Fruit fly (Drosophila melanogaster) whole organism, pupa: ENCODE results near the gene Snm1.

Experiments used
- CG10348 ChIP-seq: fragments of 200-800 bp; sonication (Bioruptor generic); IDR thresholded peaks from 2 replicates; pipeline ENCODE4 v1.3.6; 2022; ENCODE audit warnings: missing biosample characterization, missing genetic modification characterization
- CG13204 ChIP-seq: fragments of 200-800 bp; sonication (Bioruptor generic); optimal IDR thresholded peaks from 2 replicates; lab custom pipeline; 2018; ENCODE audit warnings: missing biosample characterization, mild to moderate bottlenecking, missing genetic modification characterization, moderate library complexity
- CG17806 ChIP-seq: fragments of 200-800 bp; sonication (Bioruptor generic); optimal IDR thresholded peaks from 2 replicates; lab custom pipeline; 2018; ENCODE audit warnings: missing biosample characterization, mild to moderate bottlenecking, missing genetic modification characterization, moderate library complexity
- CG32121 ChIP-seq: fragments of 200-800 bp; sonication (Bioruptor generic); IDR thresholded peaks from 2 replicates; pipeline ENCODE4 v1.3.6; 2022; ENCODE audit warnings: missing biosample characterization, missing genetic modification characterization
- CG34367 ChIP-seq: fragments of 200-800 bp; sonication (Bioruptor generic); optimal IDR thresholded peaks from 2 replicates; lab custom pipeline; 2018; ENCODE audit warnings: missing biosample characterization, mild to moderate bottlenecking, missing genetic modification characterization
- CG8159 ChIP-seq: fragments of 200-800 bp; sonication (Bioruptor generic); optimal IDR thresholded peaks from 3 replicates; lab custom pipeline; 2018; ENCODE audit warnings: missing biosample characterization, mild to moderate bottlenecking, missing genetic modification characterization, moderate library complexity
- D1 ChIP-seq: fragments of 200-800 bp; sonication (Bioruptor generic); optimal IDR thresholded peaks from 2 replicates; lab custom pipeline; 2018; ENCODE audit warnings: missing biosample characterization, mild to moderate bottlenecking, missing genetic modification characterization, moderate library complexity
- EcR ChIP-seq: fragments of 200-800 bp; sonication (Bioruptor generic); optimal IDR thresholded peaks from 3 replicates; lab custom pipeline; 2019; ENCODE audit warnings: missing biosample characterization, missing genetic modification characterization, mild to moderate bottlenecking, moderate library complexity, missing genetic modification reagents
- Ets98B ChIP-seq: fragments of 200-800 bp; sonication (Bioruptor generic); IDR thresholded peaks from 2 replicates; pipeline ENCODE4 v1.3.6; 2022; ENCODE audit warnings: missing biosample characterization, missing genetic modification characterization
- rn ChIP-seq: fragments of 200-800 bp; sonication (Bioruptor generic); IDR thresholded peaks from 2 replicates; pipeline ENCODE4 v1.3.6; 2022; ENCODE audit warnings: missing biosample characterization, missing genetic modification characterization

DNA sequence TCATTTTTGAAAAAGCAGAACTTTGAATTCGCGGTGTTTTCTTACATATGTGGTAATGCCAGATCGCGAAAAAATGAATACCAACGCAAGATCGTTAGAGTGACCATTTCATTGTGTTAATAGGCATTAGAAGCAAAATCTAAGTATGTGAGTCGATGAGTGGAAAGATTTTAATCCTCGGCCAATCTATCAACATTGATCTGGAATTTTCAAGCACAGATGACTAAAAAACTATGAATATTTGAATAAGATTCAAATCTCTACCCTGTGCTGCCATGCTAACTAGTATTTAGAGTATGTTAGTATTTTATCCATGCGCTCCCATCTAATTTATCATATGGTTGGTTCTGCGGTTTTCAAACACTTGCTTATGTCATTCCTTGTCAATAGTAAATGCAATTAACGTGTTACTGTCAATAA is 38.3 kb upstream of the Snm1 start:
- TF ChIP-seq CG34367 (no peak), Ets98B (GFP tag; lab: Robert Waterston, UW) (no peak), CG13204 (GFP tag; lab: Kevin White, UChicago) (no peak), CG10348 (GFP tag; lab: Robert Waterston, UW) (no peak), CG32121 (GFP tag; lab: Robert Waterston, UW) (no peak), EcR (no peak), D1 (no peak), CG8159 (tag; lab: Kevin White, UChicago) (no peak), CG17806 (tag; lab: Kevin White, UChicago) (no peak), rn (no peak)
